Worm (Caenorhabditis elegans) whole organism, L2 larva: Measurements from ENCODE around the gene R11H6.5.

Experiments used
- ZK546.5 ChIP-seq: sonication (generic microtip); optimal IDR thresholded peaks from 2 replicates; lab custom pipeline; 2017; ENCODE audit warnings: missing biosample characterization, missing genetic modification characterization
- alr-1 ChIP-seq: fragments of 150-350 bp; optimal IDR thresholded peaks from 2 replicates; lab custom pipeline; 2014; ENCODE audit warnings: missing biosample characterization, missing genetic modification characterization
- egl-27 ChIP-seq: sonication (generic microtip); optimal IDR thresholded peaks from 3 replicates; lab custom pipeline; 2017; ENCODE audit warnings: missing biosample characterization, missing genetic modification reagents, missing genetic modification characterization
- nhr-11 ChIP-seq: fragments of 150-350 bp; optimal IDR thresholded peaks from 2 replicates; lab custom pipeline; 2014; ENCODE audit warnings: missing biosample characterization, missing genetic modification characterization
- nhr-129 ChIP-seq: fragments of 150-350 bp; optimal IDR thresholded peaks from 2 replicates; lab custom pipeline; 2014; ENCODE audit warnings: missing biosample characterization, missing genetic modification characterization
- unc-62 ChIP-seq: fragments of 150-350 bp; optimal IDR thresholded peaks from 2 replicates; lab custom pipeline; 2014; ENCODE audit warnings: missing biosample characterization, missing genetic modification reagents, missing genetic modification characterization

DNA sequence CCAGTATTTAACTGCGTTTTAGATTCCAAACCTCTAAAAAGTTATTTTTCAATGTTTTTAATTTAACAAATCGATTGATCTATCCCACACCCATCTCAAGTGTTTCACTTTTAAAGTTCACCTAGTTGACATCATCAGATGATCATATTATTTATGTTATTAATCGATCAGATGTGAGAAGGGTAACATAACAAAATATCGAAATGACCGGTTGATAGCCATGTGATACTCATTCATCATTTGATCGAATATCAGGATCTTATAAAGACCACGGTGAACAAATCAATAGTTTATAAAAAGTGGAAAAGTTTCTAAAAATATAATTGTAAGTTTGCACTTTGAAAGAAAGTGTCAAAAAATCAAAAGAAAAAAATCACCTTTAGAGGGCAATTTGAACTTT lies 43.7 kb upstream of the R11H6.5 start:
- TF ChIP-seq nhr-129 (tag; lab: Kevin White, UChicago) (no peak), egl-27 (no peak), unc-62 (GFP tag; lab: Kevin White, UChicago) (no peak), nhr-11 (tag; lab: Kevin White, UChicago) (no peak), ZK546.5 (no peak), alr-1 (tag; lab: Kevin White, UChicago) (no peak)
